Worm (Caenorhabditis elegans) whole organism, early embryonic: ENCODE measurements around the gene B0416.4.

Experiments used
- ama-1 ChIP-seq: fragments of 150-350 bp; optimal IDR thresholded peaks from 2 replicates; lab custom pipeline; 2014
- flt-1 ChIP-seq: fragments of 200-800 bp; sonication (Bioruptor generic); IDR thresholded peaks from 2 replicates; pipeline ENCODE4 v1.3.6; 2022; ENCODE audit warnings: missing genetic modification characterization, missing compliant biosample characterization
- tbx-11 ChIP-seq: fragments of 200-800 bp; sonication (Bioruptor generic); IDR thresholded peaks from 2 replicates; pipeline ENCODE4 v1.3.6; 2022; ENCODE audit warnings: missing genetic modification characterization, missing compliant biosample characterization

DNA sequence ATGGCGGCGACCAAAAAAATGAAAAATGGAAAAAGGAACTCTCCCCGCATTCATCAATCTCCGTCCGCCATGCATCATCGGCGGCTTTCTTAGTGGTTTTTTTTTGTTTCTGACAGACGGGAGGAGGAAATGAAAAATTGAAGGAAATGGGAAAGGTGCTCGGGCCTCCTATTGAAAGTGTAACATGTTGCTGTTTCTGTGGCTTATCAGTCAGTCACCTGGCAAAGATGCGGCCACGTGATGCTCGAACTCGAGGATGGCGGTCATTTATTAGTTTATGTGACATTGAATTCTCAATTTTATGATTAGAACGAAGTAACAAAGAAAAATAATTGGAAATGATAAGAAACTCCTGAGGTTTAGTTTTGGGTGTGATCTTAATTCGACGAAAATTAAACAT, 14.1 kb upstream of the B0416.4 start:
- TF ChIP-seq ama-1, result no peak
- no peak for TF ChIP-seq flt-1
- no peak for TF ChIP-seq tbx-11 (GFP tag; lab: Robert Waterston, UW)
